Worm (Caenorhabditis elegans) whole organism, early embryonic: ENCODE data around the gene hal-2.

Experiments
- ama-1 ChIP-seq: fragments of 150-350 bp; optimal IDR thresholded peaks from 2 replicates; lab custom pipeline; 2014
- ceh-13 ChIP-seq: fragments of 200-800 bp; sonication (Bioruptor generic); optimal IDR thresholded peaks from 2 replicates; lab custom pipeline; 2018; ENCODE audit warnings: mild to moderate bottlenecking, missing genetic modification characterization, missing compliant biosample characterization
- hmbx-1 ChIP-seq: sonication (generic microtip); optimal IDR thresholded peaks from 2 replicates; lab custom pipeline; 2016; ENCODE audit warnings: mild to moderate bottlenecking, missing genetic modification characterization, missing compliant biosample characterization
- hnd-1 ChIP-seq: sonication (generic microtip); optimal IDR thresholded peaks from 2 replicates; lab custom pipeline; 2016; ENCODE audit warnings: missing genetic modification characterization, missing compliant biosample characterization
- scrt-1 ChIP-seq: fragments of 200-800 bp; sonication (Bioruptor generic); IDR thresholded peaks from 2 replicates; pipeline ENCODE4 v1.3.6; 2022; ENCODE audit warnings: missing genetic modification characterization, missing compliant biosample characterization
- sea-1 ChIP-seq: fragments of 200-800 bp; sonication (Bioruptor generic); conservative IDR thresholded peaks from 2 replicates; pipeline ENCODE4 v1.3.6; 2022; ENCODE audit warnings: missing genetic modification characterization, missing compliant biosample characterization
- tbx-37 ChIP-seq: fragments of 200-800 bp; sonication (Bioruptor generic); conservative IDR thresholded peaks from 2 replicates; pipeline ENCODE4 v1.3.6; 2022; ENCODE audit warnings: missing genetic modification reagents, missing genetic modification characterization, missing compliant biosample characterization
- tra-4 ChIP-seq: sonication (generic microtip); optimal IDR thresholded peaks from 2 replicates; lab custom pipeline; 2017; ENCODE audit warnings: missing genetic modification characterization, missing compliant biosample characterization

- no peak for TF ChIP-seq hnd-1
- no peak for TF ChIP-seq ama-1 (lab: Kevin White, UChicago)
- TF ChIP-seq tbx-37 (GFP tag; lab: Robert Waterston, UW): no peak
- TF ChIP-seq sea-1 (GFP tag; lab: Robert Waterston, UW): no peak
- no peak for TF ChIP-seq tra-4 (tag; lab: Kevin White, UChicago)
- no peak for TF ChIP-seq scrt-1
- no peak for TF ChIP-seq ceh-13
- no peak for TF ChIP-seq hmbx-1 (tag; lab: Kevin White, UChicago)
Observed at ce11 chrIII:10118818-10119217, 30.1 kb upstream of the hal-2 start, which contains the start of gene ZK1128.3.
